Worm (Caenorhabditis elegans): Measurements from ENCODE around the gene H20J04.4.

- no peak for TF ChIP-seq F13H6.1 (tag; optimal IDR thresholded peaks at IDR 0.05)
- no peak for TF ChIP-seq ztf-11 (tag; optimal IDR thresholded peaks at IDR 0.05)
- no peak for TF ChIP-seq snpc-4 (tag; optimal IDR thresholded peaks at IDR 0.05)
These were observed 49.4 kb downstream of the H20J04.4 start, which contains the start of gene B0286.1 for ce11 chrII:4378195-4378594.
